Worm (Caenorhabditis elegans): ENCODE measurements around the gene nhr-45.

nhr-45 gene

DNA sequence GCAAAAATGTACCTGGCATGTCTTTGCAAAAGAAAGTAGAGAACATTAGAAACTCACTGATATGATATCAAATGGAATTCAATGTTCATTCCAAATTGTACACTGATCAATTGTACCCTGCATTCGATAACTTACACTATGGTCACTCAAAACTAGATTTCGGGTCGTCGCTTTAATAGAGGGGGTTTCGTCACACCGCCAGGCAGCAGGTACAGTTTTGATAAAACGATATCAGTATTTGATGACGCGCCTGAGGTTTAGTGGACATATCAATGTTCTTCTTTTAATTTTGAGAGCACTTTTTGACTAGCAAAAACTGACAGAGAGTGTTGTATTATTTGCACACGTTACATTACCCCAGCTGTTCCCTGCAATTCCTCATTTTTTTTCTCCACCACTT lies 24.0 kb downstream of the nhr-45 start:
- TF ChIP-seq mml-1 (tag; optimal IDR thresholded peaks at IDR 0.05) (no peak), elt-2 (tag; optimal IDR thresholded peaks at IDR 0.05) (peak; percentile 63), pqm-1 (tag; optimal IDR thresholded peaks at IDR 0.05) (peak; percentile 29)

ce11 chrX:4635643-4636042 lies 24.5 kb downstream of the nhr-45 start:
- TF ChIP-seq pha-4 (tag; optimal IDR thresholded peaks at IDR 0.05) (peak; percentile 56), nfya-1 (tag; optimal IDR thresholded peaks at IDR 0.05; ENCODE audit: insufficient read depth) (peak; percentile 52), nhr-28 (tag; optimal IDR thresholded peaks at IDR 0.05) (no peak), mdl-1 (tag; optimal IDR thresholded peaks at IDR 0.05) (no peak), egl-5 (tag; optimal IDR thresholded peaks at IDR 0.05) (peak; percentile 38), tbx-2 (tag; optimal IDR thresholded peaks at IDR 0.05) (peak; percentile 11), nhr-11 (tag; optimal IDR thresholded peaks at IDR 0.05) (no peak), nhr-23 (tag; optimal IDR thresholded peaks at IDR 0.05) (peak; percentile 80), unc-39 (tag; optimal IDR thresholded peaks at IDR 0.05) (no peak), nhr-25 (tag; optimal IDR thresholded peaks at IDR 0.05) (peak; percentile 61), R02D3.7 (tag; optimal IDR thresholded peaks at IDR 0.05) (no peak), hmg-11 (tag; optimal IDR thresholded peaks at IDR 0.05) (peak; percentile 55)

DNA sequence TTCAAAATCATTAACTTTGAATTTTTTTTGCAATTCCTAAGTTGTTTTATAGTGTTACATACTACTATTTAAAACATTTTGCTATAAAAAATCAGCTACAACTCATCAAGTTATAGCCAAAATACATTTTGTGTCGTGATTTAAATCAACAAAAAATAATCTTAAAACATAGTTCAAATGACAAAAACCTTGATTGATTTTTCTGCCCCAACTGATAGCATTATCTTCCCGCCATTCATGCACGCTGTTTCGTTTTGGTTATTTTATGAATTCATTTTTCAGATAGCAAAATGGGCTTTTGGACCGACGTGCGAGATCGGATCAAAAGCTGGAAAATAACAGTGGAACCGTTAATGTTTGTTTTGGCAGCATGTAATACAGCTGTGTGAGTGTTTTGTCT lies 28.0 kb downstream of the nhr-45 start, which contains the start of gene slcr-46.1:
Gene slcr-46.1 (plus strand): TSS at position 274 of the 400 bp plus-strand sequence.
- TF ChIP-seq elt-2 (tag; optimal IDR thresholded peaks at IDR 0.05) (peak; percentile 56), egl-5 (tag; optimal IDR thresholded peaks at IDR 0.05) (no peak), pqm-1 (tag; optimal IDR thresholded peaks at IDR 0.05) (peak; percentile 38)

ce11 chrX:4628817-4629575 lies 31.1 kb downstream of the nhr-45 start:
- TF ChIP-seq mml-1 (tag; optimal IDR thresholded peaks at IDR 0.05) (no peak), ceh-82 (tag; optimal IDR thresholded peaks at IDR 0.05) (no peak), fos-1 (tag; optimal IDR thresholded peaks at IDR 0.05) (no peak), ztf-11 (tag; optimal IDR thresholded peaks at IDR 0.05) (no peak), egl-5 (tag; optimal IDR thresholded peaks at IDR 0.05) (peak; percentile 87), unc-39 (tag; optimal IDR thresholded peaks at IDR 0.05) (no peak), nhr-43 (tag; optimal IDR thresholded peaks at IDR 0.05; ENCODE audit: poor library complexity, severe bottlenecking) (no peak), nhr-237 (tag; optimal IDR thresholded peaks at IDR 0.05) (no peak)

DNA sequence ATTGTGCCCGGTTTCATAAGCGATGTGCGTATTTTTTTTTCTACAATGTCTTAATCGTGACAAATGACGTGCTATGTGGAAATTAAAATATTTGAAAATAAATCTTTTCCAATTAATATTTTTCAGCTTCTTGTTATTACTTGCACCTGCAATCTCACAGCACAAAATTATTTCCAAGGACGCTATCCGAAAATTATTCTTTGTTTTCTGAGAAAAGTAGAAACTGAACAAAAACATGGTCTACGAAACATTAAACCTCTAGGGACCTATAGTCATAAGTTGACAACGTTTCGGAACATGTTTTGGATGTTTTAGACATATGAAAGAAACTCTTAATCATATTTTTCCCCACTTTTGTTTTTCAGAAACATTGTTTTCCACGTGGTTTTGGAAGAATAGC lies 31.8 kb downstream of the nhr-45 start:
- no peak for TF ChIP-seq fos-1 (tag; optimal IDR thresholded peaks at IDR 0.05)
- no peak for TF ChIP-seq nhr-28 (tag; optimal IDR thresholded peaks at IDR 0.05)
- no peak for TF ChIP-seq lin-15B (tag; optimal IDR thresholded peaks at IDR 0.05)
- TF ChIP-seq eor-1 (tag; optimal IDR thresholded peaks at IDR 0.05) = no peak
- TF ChIP-seq R02D3.7 (tag; optimal IDR thresholded peaks at IDR 0.05) = no peak
- TF ChIP-seq ama-1 (optimal IDR thresholded peaks at IDR 0.05) = no peak
- no peak for TF ChIP-seq nhr-11 (tag; optimal IDR thresholded peaks at IDR 0.05)
- TF ChIP-seq lsy-12 (tag; optimal IDR thresholded peaks at IDR 0.05) = no peak
- TF ChIP-seq nhr-23 (tag; optimal IDR thresholded peaks at IDR 0.05) = no peak

DNA sequence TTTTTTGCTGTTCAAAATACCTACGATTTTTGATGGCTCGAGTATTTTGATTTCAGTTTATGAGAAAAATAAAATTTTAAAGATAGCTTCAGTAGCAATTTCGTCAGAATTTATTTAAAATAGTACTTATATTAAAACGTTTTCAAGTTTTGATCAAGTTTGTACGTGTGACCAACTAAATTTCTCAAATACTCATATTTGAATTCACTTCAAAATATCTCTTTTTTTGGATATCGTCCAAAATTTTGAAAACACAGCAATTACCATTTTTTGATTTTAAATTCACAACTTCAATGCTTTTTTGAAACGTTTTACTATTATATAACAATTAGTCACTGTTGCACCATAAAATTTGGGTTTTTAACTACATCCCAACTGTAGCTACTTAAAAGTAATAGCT lies 33.2 kb downstream of the nhr-45 start:
- TF ChIP-seq fkh-2 (tag; optimal IDR thresholded peaks at IDR 0.05) (no peak), fos-1 (tag; optimal IDR thresholded peaks at IDR 0.05) (no peak), nhr-77 (tag; optimal IDR thresholded peaks at IDR 0.05) (no peak), mml-1 (tag; optimal IDR thresholded peaks at IDR 0.05) (no peak), nhr-11 (tag; optimal IDR thresholded peaks at IDR 0.05) (no peak), unc-62 (GFP tag; optimal IDR thresholded peaks at IDR 0.05) (no peak), ZK546.5 (tag; optimal IDR thresholded peaks at IDR 0.05) (no peak), eor-1 (tag; optimal IDR thresholded peaks at IDR 0.05) (no peak), ceh-9 (tag; optimal IDR thresholded peaks at IDR 0.05) (no peak), nhr-67 (tag; optimal IDR thresholded peaks at IDR 0.05) (no peak), daf-12 (tag; optimal IDR thresholded peaks at IDR 0.05) (no peak), nhr-28 (tag; optimal IDR thresholded peaks at IDR 0.05) (no peak)

Data from whole organism, L3 larva.